Fruit fly (Drosophila melanogaster) whole organism, prepupa: ENCODE data around the gene CG13073.

Experiments used
- Blimp-1 ChIP-seq: fragments of 200-800 bp; sonication (Bioruptor generic); optimal IDR thresholded peaks from 3 replicates; lab custom pipeline; 2017; ENCODE audit warnings: missing biosample characterization, missing genetic modification characterization, mild to moderate bottlenecking, moderate library complexity, missing genetic modification reagents
- CG10631 ChIP-seq: fragments of 200-800 bp; sonication (Bioruptor generic); optimal IDR thresholded peaks from 2 replicates; lab custom pipeline; 2016; ENCODE audit warnings: missing biosample characterization, missing genetic modification characterization
- CG10669 ChIP-seq: fragments of 200-800 bp; sonication (Bioruptor generic); optimal IDR thresholded peaks from 3 replicates; lab custom pipeline; 2018; ENCODE audit warnings: missing biosample characterization, mild to moderate bottlenecking, missing genetic modification characterization, moderate library complexity
- CG11294 ChIP-seq: fragments of 200-800 bp; sonication (Bioruptor generic); IDR thresholded peaks from 2 replicates; pipeline ENCODE4 v1.3.6; 2022; ENCODE audit warnings: missing biosample characterization, missing genetic modification characterization
- CG11762 ChIP-seq: fragments of 200-800 bp; sonication (Bioruptor generic); optimal IDR thresholded peaks from 3 replicates; lab custom pipeline; 2016; ENCODE audit warnings: missing biosample characterization, missing genetic modification characterization; ENCODE audit not compliant: insufficient read depth
- CG11902 ChIP-seq: fragments of 200-800 bp; sonication (Bioruptor generic); optimal IDR thresholded peaks from 3 replicates; lab custom pipeline; 2016; ENCODE audit warnings: missing biosample characterization, missing genetic modification characterization
- CG15336 ChIP-seq: fragments of 200-800 bp; sonication (Bioruptor generic); IDR thresholded peaks from 2 replicates; pipeline ENCODE4 v1.3.6; 2022; ENCODE audit warnings: missing biosample characterization, missing genetic modification characterization
- CG1621 ChIP-seq: fragments of 200-800 bp; sonication (Bioruptor generic); optimal IDR thresholded peaks from 3 replicates; lab custom pipeline; 2018; ENCODE audit warnings: missing biosample characterization, mild to moderate bottlenecking, missing genetic modification characterization
- CG16779 ChIP-seq: fragments of 200-800 bp; sonication (Bioruptor generic); optimal IDR thresholded peaks from 3 replicates; lab custom pipeline; 2017; ENCODE audit warnings: missing biosample characterization, mild to moderate bottlenecking, missing genetic modification characterization
- CG3032 ChIP-seq: fragments of 200-800 bp; optimal IDR thresholded peaks from 2 replicates; lab custom pipeline; 2019; ENCODE audit warnings: missing biosample characterization, mild to moderate bottlenecking, missing genetic modification characterization, moderate library complexity
- CG31627 ChIP-seq: fragments of 200-800 bp; sonication (Bioruptor generic); optimal IDR thresholded peaks from 3 replicates; lab custom pipeline; 2016; ENCODE audit warnings: missing biosample characterization, missing genetic modification characterization
- CG32006 ChIP-seq: fragments of 200-800 bp; sonication (Bioruptor generic); optimal IDR thresholded peaks from 3 replicates; lab custom pipeline; 2017; ENCODE audit warnings: missing biosample characterization, mild to moderate bottlenecking, missing genetic modification characterization
- CG34406 ChIP-seq: fragments of 200-800 bp; sonication (Bioruptor generic); optimal IDR thresholded peaks from 3 replicates; lab custom pipeline; 2016; ENCODE audit warnings: missing biosample characterization, missing genetic modification characterization
- CG3919 ChIP-seq: fragments of 200-800 bp; sonication (Bioruptor generic); optimal IDR thresholded peaks from 3 replicates; lab custom pipeline; 2016; ENCODE audit warnings: missing biosample characterization, missing genetic modification characterization
- CG4318 ChIP-seq: fragments of 200-800 bp; sonication (Bioruptor generic); optimal IDR thresholded peaks from 3 replicates; lab custom pipeline; 2017; ENCODE audit warnings: missing biosample characterization, mild to moderate bottlenecking, missing genetic modification characterization
- CG6163 ChIP-seq: fragments of 200-800 bp; sonication (Bioruptor generic); IDR thresholded peaks from 3 replicates; pipeline ENCODE4 v1.3.6; 2022; ENCODE audit warnings: missing biosample characterization, missing genetic modification characterization
- CG6276 ChIP-seq: fragments of 200-800 bp; sonication (Bioruptor generic); optimal IDR thresholded peaks from 2 replicates; lab custom pipeline; 2017; ENCODE audit warnings: missing biosample characterization, mild to moderate bottlenecking, missing genetic modification characterization
- CG6792 ChIP-seq: fragments of 200-800 bp; sonication (Bioruptor generic); optimal IDR thresholded peaks from 3 replicates; lab custom pipeline; 2016; ENCODE audit warnings: missing biosample characterization, missing genetic modification characterization
- CG6808 ChIP-seq: fragments of 200-800 bp; sonication (Bioruptor generic); optimal IDR thresholded peaks from 3 replicates; lab custom pipeline; 2017; ENCODE audit warnings: missing biosample characterization, missing genetic modification characterization, mild to moderate bottlenecking, moderate library complexity, missing genetic modification reagents
- CG6854 ChIP-seq: fragments of 200-800 bp; sonication (Bioruptor generic); optimal IDR thresholded peaks from 2 replicates; lab custom pipeline; 2017; ENCODE audit warnings: missing biosample characterization, mild to moderate bottlenecking, missing genetic modification characterization
- CG7368 ChIP-seq: fragments of 200-800 bp; sonication (Bioruptor generic); optimal IDR thresholded peaks from 3 replicates; lab custom pipeline; 2016; ENCODE audit warnings: missing biosample characterization, missing genetic modification characterization
- CG8119 ChIP-seq: fragments of 200-800 bp; sonication (Bioruptor generic); IDR thresholded peaks from 3 replicates; pipeline ENCODE4 v1.3.6; 2022; ENCODE audit warnings: missing biosample characterization, missing genetic modification characterization
- CG9139 ChIP-seq: fragments of 200-800 bp; sonication (Bioruptor generic); optimal IDR thresholded peaks from 3 replicates; lab custom pipeline; 2017; ENCODE audit warnings: missing biosample characterization, mild to moderate bottlenecking, missing genetic modification characterization
- Eip75B ChIP-seq: fragments of 200-800 bp; sonication (Bioruptor generic); optimal IDR thresholded peaks from 3 replicates; lab custom pipeline; 2016; ENCODE audit warnings: missing biosample characterization, missing genetic modification characterization
- Eip93F ChIP-seq: fragments of 200-800 bp; sonication (Bioruptor generic); optimal IDR thresholded peaks from 2 replicates; lab custom pipeline; 2016; ENCODE audit warnings: missing biosample characterization, mild to moderate bottlenecking, missing genetic modification characterization
- Ets21C ChIP-seq: fragments of 200-800 bp; sonication (Bioruptor generic); optimal IDR thresholded peaks from 3 replicates; lab custom pipeline; 2016; ENCODE audit warnings: missing biosample characterization, missing genetic modification characterization
- Ets96B ChIP-seq: fragments of 200-800 bp; optimal IDR thresholded peaks from 2 replicates; lab custom pipeline; 2019; ENCODE audit warnings: missing biosample characterization, mild to moderate bottlenecking, missing genetic modification characterization, moderate library complexity
- Hr38 ChIP-seq: sonication (Bioruptor generic); optimal IDR thresholded peaks from 2 replicates; lab custom pipeline; 2016; ENCODE audit warnings: missing biosample characterization, missing genetic modification characterization
- Hr39 ChIP-seq: fragments of 200-800 bp; sonication (Bioruptor generic); optimal IDR thresholded peaks from 2 replicates; lab custom pipeline; 2016; ENCODE audit warnings: missing biosample characterization, missing genetic modification characterization
- Hr4 ChIP-seq: fragments of 200-800 bp; sonication (Bioruptor generic); optimal IDR thresholded peaks from 3 replicates; lab custom pipeline; 2016; ENCODE audit warnings: missing biosample characterization, missing genetic modification characterization
- Lpt ChIP-seq: fragments of 200-800 bp; sonication (Bioruptor generic); optimal IDR thresholded peaks from 3 replicates; lab custom pipeline; 2016; ENCODE audit warnings: missing biosample characterization, missing genetic modification characterization
- Met ChIP-seq: fragments of 200-800 bp; sonication (Bioruptor generic); optimal IDR thresholded peaks from 3 replicates; lab custom pipeline; 2016; ENCODE audit warnings: missing biosample characterization, missing genetic modification characterization
- OdsH ChIP-seq: fragments of 200-800 bp; sonication (Bioruptor generic); optimal IDR thresholded peaks from 3 replicates; lab custom pipeline; 2016; ENCODE audit warnings: missing biosample characterization, missing genetic modification characterization
- Sox102F ChIP-seq: fragments of 200-800 bp; sonication (Bioruptor generic); optimal IDR thresholded peaks from 2 replicates; lab custom pipeline; 2016; ENCODE audit warnings: missing biosample characterization, mild to moderate bottlenecking, missing genetic modification characterization
- Sox14 ChIP-seq: fragments of 200-800 bp; sonication (Bioruptor generic); optimal IDR thresholded peaks from 3 replicates; lab custom pipeline; 2016; ENCODE audit warnings: missing biosample characterization, missing genetic modification characterization
- Sox15 ChIP-seq: fragments of 200-800 bp; sonication (Bioruptor generic); optimal IDR thresholded peaks from 3 replicates; lab custom pipeline; 2016; ENCODE audit warnings: missing biosample characterization, missing genetic modification characterization
- achi ChIP-seq: fragments of 200-800 bp; sonication (Bioruptor generic); optimal IDR thresholded peaks from 3 replicates; lab custom pipeline; 2016; ENCODE audit warnings: missing biosample characterization, missing genetic modification characterization
- acj6 ChIP-seq: fragments of 200-800 bp; sonication (Bioruptor generic); optimal IDR thresholded peaks from 3 replicates; lab custom pipeline; 2016; ENCODE audit warnings: missing biosample characterization, missing genetic modification characterization
- cyc ChIP-seq: fragments of 200-800 bp; sonication (Bioruptor generic); optimal IDR thresholded peaks from 3 replicates; lab custom pipeline; 2016; ENCODE audit warnings: missing biosample characterization, missing genetic modification characterization
- dac ChIP-seq: fragments of 200-800 bp; sonication (Bioruptor generic); optimal IDR thresholded peaks from 2 replicates; lab custom pipeline; 2017; ENCODE audit warnings: missing biosample characterization, mild to moderate bottlenecking, missing genetic modification characterization
- dsx ChIP-seq: fragments of 200-800 bp; optimal IDR thresholded peaks from 3 replicates; lab custom pipeline; 2019; ENCODE audit warnings: missing biosample characterization, mild to moderate bottlenecking, missing genetic modification characterization, moderate library complexity; ENCODE audit not compliant: poor library complexity, severe bottlenecking
- eg ChIP-seq: fragments of 200-800 bp; sonication (Bioruptor generic); IDR thresholded peaks from 3 replicates; pipeline ENCODE4 v1.3.6; 2022; ENCODE audit warnings: missing biosample characterization, missing genetic modification characterization
- esn ChIP-seq: fragments of 200-800 bp; sonication (Bioruptor generic); optimal IDR thresholded peaks from 2 replicates; lab custom pipeline; 2016; ENCODE audit warnings: missing biosample characterization, mild to moderate bottlenecking, missing genetic modification characterization, moderate library complexity
- fd59A ChIP-seq: fragments of 200-800 bp; sonication (Bioruptor generic); optimal IDR thresholded peaks from 2 replicates; lab custom pipeline; 2017; ENCODE audit warnings: missing biosample characterization, mild to moderate bottlenecking, missing genetic modification characterization, missing genetic modification reagents
- fd85E ChIP-seq: fragments of 200-800 bp; sonication (Bioruptor generic); optimal IDR thresholded peaks from 3 replicates; lab custom pipeline; 2016; ENCODE audit warnings: missing biosample characterization, missing genetic modification characterization
- fkh ChIP-seq: fragments of 200-800 bp; sonication (Bioruptor generic); optimal IDR thresholded peaks from 3 replicates; lab custom pipeline; 2017; ENCODE audit warnings: missing biosample characterization, mild to moderate bottlenecking, missing genetic modification characterization, moderate library complexity
- lz ChIP-seq: fragments of 200-800 bp; sonication (Bioruptor generic); optimal IDR thresholded peaks from 3 replicates; lab custom pipeline; 2016; ENCODE audit warnings: missing biosample characterization, missing genetic modification characterization
- net ChIP-seq: fragments of 200-800 bp; sonication (Bioruptor generic); optimal IDR thresholded peaks from 3 replicates; lab custom pipeline; 2016; ENCODE audit warnings: missing biosample characterization, missing genetic modification characterization
- spab ChIP-seq: fragments of 200-800 bp; sonication (Bioruptor generic); optimal IDR thresholded peaks from 2 replicates; lab custom pipeline; 2017; ENCODE audit warnings: missing biosample characterization, mild to moderate bottlenecking, missing genetic modification characterization, missing genetic modification reagents
- ss ChIP-seq, 2 experiments: fragments of 200-800 bp; sonication (Bioruptor generic); optimal IDR thresholded peaks; 2 replicates in 1 of 2; 3 replicates in 1 of 2; lab custom pipeline; 2017 to 2018; ENCODE audit warnings: mild to moderate bottlenecking in 2 of 2, missing biosample characterization in 2 of 2, missing genetic modification characterization in 2 of 2, moderate library complexity in 1 of 2
- topi ChIP-seq: fragments of 200-800 bp; sonication (Bioruptor generic); optimal IDR thresholded peaks from 3 replicates; lab custom pipeline; 2016; ENCODE audit warnings: missing biosample characterization, missing genetic modification characterization
- vri ChIP-seq: fragments of 200-800 bp; sonication (Bioruptor generic); optimal IDR thresholded peaks from 3 replicates; lab custom pipeline; 2016; ENCODE audit warnings: missing biosample characterization, mild to moderate bottlenecking, missing genetic modification characterization

Gene CG13073

dm6 chr3L:16217935-16218334 is 832 bp upstream of the CG13073 start:
- TF ChIP-seq Hr4 (GFP tag; lab: Kevin White, UChicago) (peak; percentile 84), OdsH (GFP tag; lab: Kevin White, UChicago) (peak; percentile 66), esn (GFP tag; lab: Kevin White, UChicago) (peak; percentile 10), Eip93F (GFP tag; lab: Kevin White, UChicago) (no peak), CG34406 (GFP tag; lab: Kevin White, UChicago) (peak; percentile 5), Blimp-1 (GFP tag; lab: Kevin White, UChicago) (no peak), fd59A (GFP tag; lab: Kevin White, UChicago) (peak; percentile 34), ss (GFP tag; optimal IDR thresholded peaks at IDR 0.05; lab: Kevin White, UChicago) (no peak), CG3919 (peak; percentile 72), acj6 (GFP tag; lab: Kevin White, UChicago) (peak; percentile 55), net (peak; percentile 41), CG8119 (GFP tag; lab: Robert Waterston, UW) (peak; percentile 79), CG16779 (no peak), Ets21C (GFP tag; lab: Kevin White, UChicago) (no peak), cyc (GFP tag; lab: Kevin White, UChicago) (peak; percentile 21), fd85E (GFP tag; lab: Kevin White, UChicago) (peak; percentile 12), Sox14 (peak; percentile 56), lz (GFP tag; lab: Kevin White, UChicago) (peak; percentile 11), CG6808 (GFP tag; lab: Kevin White, UChicago) (peak; percentile 37), CG31627 (GFP tag; lab: Kevin White, UChicago) (no peak), CG3032 (peak; percentile 9), CG6854 (GFP tag; lab: Kevin White, UChicago) (no peak), Met (peak; percentile 49), spab (GFP tag; lab: Kevin White, UChicago) (no peak), Hr38 (GFP tag; lab: Kevin White, UChicago) (no peak), CG4318 (GFP tag; lab: Kevin White, UChicago) (peak; percentile 43), CG11902 (no peak), Hr39 (GFP tag; lab: Kevin White, UChicago) (peak; percentile 11), CG15336 (GFP tag; lab: Robert Waterston, UW) (peak; percentile 84), CG1621 (tag; lab: Kevin White, UChicago) (peak; percentile 16), dac (GFP tag; lab: Kevin White, UChicago) (peak; percentile 40), CG32006 (GFP tag; lab: Kevin White, UChicago) (peak; percentile 56), vri (GFP tag; lab: Kevin White, UChicago) (no peak), CG11762 (GFP tag; lab: Kevin White, UChicago) (peak; percentile 43), eg (peak; percentile 83), Ets96B (peak; percentile 40), CG9139 (GFP tag; lab: Kevin White, UChicago) (no peak), CG7368 (no peak), achi (GFP tag; lab: Kevin White, UChicago) (peak; percentile 75), fkh (GFP tag; lab: Kevin White, UChicago) (no peak), CG10669 (GFP tag; lab: Kevin White, UChicago) (peak; percentile 38), Sox15 (GFP tag; lab: Kevin White, UChicago) (no peak), Lpt (GFP tag; lab: Kevin White, UChicago) (peak; percentile 78), topi (peak; percentile 28), CG6792 (GFP tag; lab: Kevin White, UChicago) (peak; percentile 30), Sox102F (no peak), dsx (peak; percentile 31), CG6163 (peak; percentile 83), CG6276 (GFP tag; lab: Kevin White, UChicago) (peak; percentile 20), CG11294 (GFP tag; lab: Robert Waterston, UW) (0 out of 2 replicates have a peak, but pooled peaks have one; percentile 38), CG10631 (GFP tag; lab: Kevin White, UChicago) (peak; percentile 72), Eip75B (GFP tag; lab: Kevin White, UChicago) (peak; percentile 74)
